Worm (Caenorhabditis elegans) whole organism, early embryonic: ENCODE measurements around the gene C07C7.3.

Experiments used
- B0310.2 ChIP-seq: sonication (generic microtip); optimal IDR thresholded peaks from 2 replicates; lab custom pipeline; 2016; ENCODE audit warnings: mild to moderate bottlenecking, missing genetic modification characterization, missing compliant biosample characterization
- F13C5.2 ChIP-seq: sonication (generic microtip); optimal IDR thresholded peaks from 2 replicates; lab custom pipeline; 2017; ENCODE audit warnings: mild to moderate bottlenecking, missing genetic modification characterization, inconsistent platforms, missing compliant biosample characterization
- aly-1 ChIP-seq: sonication (generic microtip); optimal IDR thresholded peaks from 2 replicates; lab custom pipeline; 2016; ENCODE audit warnings: missing genetic modification characterization, missing compliant biosample characterization
- ama-1 ChIP-seq: fragments of 150-350 bp; optimal IDR thresholded peaks from 2 replicates; lab custom pipeline; 2014
- ceh-13 ChIP-seq: fragments of 200-800 bp; sonication (Bioruptor generic); optimal IDR thresholded peaks from 2 replicates; lab custom pipeline; 2018; ENCODE audit warnings: mild to moderate bottlenecking, missing genetic modification characterization, missing compliant biosample characterization
- ceh-36 ChIP-seq: sonication (generic microtip); optimal IDR thresholded peaks from 2 replicates; lab custom pipeline; 2016; ENCODE audit warnings: missing genetic modification characterization, inconsistent platforms, missing compliant biosample characterization
- ets-7 ChIP-seq: sonication (generic microtip); optimal IDR thresholded peaks from 2 replicates; lab custom pipeline; 2016; ENCODE audit warnings: missing genotype, missing genetic modification characterization, missing compliant biosample characterization
- flt-1 ChIP-seq: fragments of 200-800 bp; sonication (Bioruptor generic); IDR thresholded peaks from 2 replicates; pipeline ENCODE4 v1.3.6; 2022; ENCODE audit warnings: missing genetic modification characterization, missing compliant biosample characterization
- hmbx-1 ChIP-seq: sonication (generic microtip); optimal IDR thresholded peaks from 2 replicates; lab custom pipeline; 2016; ENCODE audit warnings: mild to moderate bottlenecking, missing genetic modification characterization, missing compliant biosample characterization
- hmg-4 ChIP-seq: fragments of 200-800 bp; sonication (Bioruptor generic); optimal IDR thresholded peaks from 2 replicates; lab custom pipeline; 2018; ENCODE audit warnings: mild to moderate bottlenecking, missing genetic modification characterization, missing compliant biosample characterization
- hnd-1 ChIP-seq: sonication (generic microtip); optimal IDR thresholded peaks from 2 replicates; lab custom pipeline; 2016; ENCODE audit warnings: missing genetic modification characterization, missing compliant biosample characterization
- scrt-1 ChIP-seq: fragments of 200-800 bp; sonication (Bioruptor generic); IDR thresholded peaks from 2 replicates; pipeline ENCODE4 v1.3.6; 2022; ENCODE audit warnings: missing genetic modification characterization, missing compliant biosample characterization
- sea-1 ChIP-seq: fragments of 200-800 bp; sonication (Bioruptor generic); conservative IDR thresholded peaks from 2 replicates; pipeline ENCODE4 v1.3.6; 2022; ENCODE audit warnings: missing genetic modification characterization, missing compliant biosample characterization
- tbx-37 ChIP-seq: fragments of 200-800 bp; sonication (Bioruptor generic); conservative IDR thresholded peaks from 2 replicates; pipeline ENCODE4 v1.3.6; 2022; ENCODE audit warnings: missing genetic modification reagents, missing genetic modification characterization, missing compliant biosample characterization

ce11 chrIV:9199939-9200202, 34.0 kb downstream of the C07C7.3 start, which contains the start of gene wnk-1:
- TF ChIP-seq ceh-36, result no peak
- TF ChIP-seq hmg-4 (GFP tag; lab: Kevin White, UChicago), result no peak
- TF ChIP-seq F13C5.2 (tag; lab: Kevin White, UChicago), result no peak
- TF ChIP-seq sea-1 (GFP tag; lab: Robert Waterston, UW), result no peak
- no peak for TF ChIP-seq aly-1
- TF ChIP-seq ama-1 (lab: Kevin White, UChicago), result no peak
- TF ChIP-seq tbx-37 (GFP tag; lab: Robert Waterston, UW), result no peak
- TF ChIP-seq ceh-13, result no peak
- TF ChIP-seq hmbx-1 (tag; lab: Kevin White, UChicago), result no peak
- no peak for TF ChIP-seq ets-7
- TF ChIP-seq scrt-1 (GFP tag; lab: Robert Waterston, UW), result no peak
- TF ChIP-seq hnd-1 (tag; lab: Kevin White, UChicago), result no peak
- TF ChIP-seq B0310.2, result no peak
- no peak for TF ChIP-seq flt-1
